Worm (Caenorhabditis elegans) whole organism, late embryonic: ENCODE measurements around the gene cpg-20.

ENCODE experiments used
- ceh-48 ChIP-seq: sonication (generic microtip); optimal IDR thresholded peaks from 2 replicates; lab custom pipeline; 2016; ENCODE audit warnings: missing genetic modification characterization, inconsistent platforms, missing compliant biosample characterization
- dmd-4 ChIP-seq: sonication (generic microtip); optimal IDR thresholded peaks from 2 replicates; lab custom pipeline; 2016; ENCODE audit warnings: borderline replicate concordance, missing genetic modification characterization, missing compliant biosample characterization
- dve-1 ChIP-seq: sonication (generic microtip); optimal IDR thresholded peaks from 2 replicates; lab custom pipeline; 2017; ENCODE audit warnings: antibody characterized with exemption, mild to moderate bottlenecking, missing genetic modification characterization, missing compliant biosample characterization
- fax-1 ChIP-seq: sonication (generic microtip); optimal IDR thresholded peaks from 2 replicates; lab custom pipeline; 2016; ENCODE audit warnings: missing genotype, missing genetic modification characterization, missing compliant biosample characterization
- fkh-10 ChIP-seq: fragments of 150-350 bp; optimal IDR thresholded peaks from 2 replicates; lab custom pipeline; 2014; ENCODE audit warnings: missing biosample characterization, missing genetic modification reagents, missing genetic modification characterization
- hlh-30 ChIP-seq: sonication (generic microtip); optimal IDR thresholded peaks from 2 replicates; lab custom pipeline; 2017; ENCODE audit warnings: antibody characterized with exemption, missing genetic modification characterization, missing compliant biosample characterization; ENCODE audit not compliant: insufficient read depth
- madf-2 ChIP-seq: sonication (generic microtip); optimal IDR thresholded peaks from 2 replicates; lab custom pipeline; 2017; ENCODE audit warnings: missing genetic modification characterization, missing compliant biosample characterization
- nfya-1 ChIP-seq: sonication (generic microtip); optimal IDR thresholded peaks from 2 replicates; lab custom pipeline; 2017; ENCODE audit warnings: missing genetic modification characterization, mild to moderate bottlenecking, missing compliant biosample characterization, antibody characterized with exemption, moderate library complexity
- pha-4 ChIP-seq: fragments of 150-350 bp; optimal IDR thresholded peaks from 2 replicates; lab custom pipeline; 2018; ENCODE audit warnings: missing biosample characterization, missing genetic modification reagents, missing genetic modification characterization
- pqm-1 ChIP-seq: sonication (generic microtip); optimal IDR thresholded peaks from 2 replicates; lab custom pipeline; 2016; ENCODE audit warnings: missing genetic modification characterization, missing compliant biosample characterization
- rnt-1 ChIP-seq: sonication (generic microtip); optimal IDR thresholded peaks from 2 replicates; lab custom pipeline; 2016; ENCODE audit warnings: missing genetic modification characterization, missing compliant biosample characterization
- sox-4 ChIP-seq: sonication (generic microtip); optimal IDR thresholded peaks from 2 replicates; lab custom pipeline; 2017; ENCODE audit warnings: mild to moderate bottlenecking, missing genetic modification characterization, inconsistent platforms, missing compliant biosample characterization
- unc-86 ChIP-seq: sonication (generic microtip); optimal IDR thresholded peaks from 2 replicates; lab custom pipeline; 2016; ENCODE audit warnings: missing genetic modification characterization, missing compliant biosample characterization

- TF ChIP-seq pha-4 = no peak
- no peak for TF ChIP-seq dmd-4
- no peak for TF ChIP-seq fax-1 (tag; lab: Kevin White, UChicago)
- TF ChIP-seq madf-2 (tag; lab: Kevin White, UChicago) = no peak
- no peak for TF ChIP-seq nfya-1 (tag; lab: Kevin White, UChicago)
- no peak for TF ChIP-seq fkh-10
- TF ChIP-seq sox-4 (tag; lab: Kevin White, UChicago) = no peak
- no peak for TF ChIP-seq dve-1 (tag; lab: Kevin White, UChicago)
- TF ChIP-seq hlh-30 (tag; lab: Kevin White, UChicago) = no peak
- no peak for TF ChIP-seq unc-86
- TF ChIP-seq ceh-48 (tag; lab: Kevin White, UChicago) = no peak
- TF ChIP-seq pqm-1 (tag; lab: Kevin White, UChicago) = no peak
- no peak for TF ChIP-seq rnt-1 (tag; lab: Kevin White, UChicago)
Observed at ce11 chrIV:6060912-6061311, 15.1 kb downstream of the cpg-20 start.
